Worm (Caenorhabditis elegans): ENCODE data around the gene Y2H9A.6.

- TF ChIP-seq aly-2 (tag; optimal IDR thresholded peaks at IDR 0.05), result no peak
- no peak for TF ChIP-seq nhr-237 (tag; optimal IDR thresholded peaks at IDR 0.05)
- TF ChIP-seq unc-98 (GFP tag; IDR thresholded peaks at IDR 0.05), result no peak
- TF ChIP-seq ama-1 (optimal IDR thresholded peaks at IDR 0.05), result no peak
- no peak for TF ChIP-seq isw-1 (GFP tag; IDR thresholded peaks at IDR 0.05)
- TF ChIP-seq lin-39 (tag; optimal IDR thresholded peaks at IDR 0.05), result no peak
These were observed 30.3 kb upstream of the Y2H9A.6 start for ce11 chrV:13413301-13413700.
